Worm (Caenorhabditis elegans): ENCODE results near the gene nlp-17.

ce11 chrIV:13525223-13525622, 19.7 kb upstream of the nlp-17 start:
- no peak for TF ChIP-seq egl-18 (GFP tag; IDR thresholded peaks at IDR 0.05)
- no peak for TF ChIP-seq ceh-100 (GFP tag; IDR thresholded peaks at IDR 0.05)

Data from whole organism, young adult.